Worm (Caenorhabditis elegans) whole organism, midembryonic: ENCODE results near the gene F23F1.2.

Experiments
- T22C8.4 ChIP-seq: fragments of 200-800 bp; sonication (Bioruptor generic); IDR thresholded peaks from 2 replicates; pipeline ENCODE4 v1.3.6; 2022; ENCODE audit warnings: missing genetic modification characterization, missing compliant biosample characterization
- cog-1 ChIP-seq: sonication (generic microtip); optimal IDR thresholded peaks from 2 replicates; lab custom pipeline; 2016; ENCODE audit warnings: missing genetic modification characterization, missing compliant biosample characterization
- flt-1 ChIP-seq: fragments of 200-800 bp; sonication (Bioruptor generic); IDR thresholded peaks from 2 replicates; pipeline ENCODE4 v1.3.6; 2022; ENCODE audit warnings: missing genetic modification characterization, missing compliant biosample characterization
- klf-2 ChIP-seq: fragments of 200-800 bp; sonication (Bioruptor generic); conservative IDR thresholded peaks from 2 replicates; pipeline ENCODE4 v1.3.6; 2022; ENCODE audit warnings: missing genetic modification reagents, missing genetic modification characterization, missing compliant biosample characterization
- med-1 ChIP-seq: sonication (generic microtip); optimal IDR thresholded peaks from 2 replicates; lab custom pipeline; 2017; ENCODE audit warnings: missing genetic modification characterization, mild to moderate bottlenecking, missing compliant biosample characterization, antibody characterized with exemption, missing genetic modification reagents; ENCODE audit not compliant: insufficient read depth
- tab-1 ChIP-seq: fragments of 200-800 bp; sonication (Bioruptor generic); IDR thresholded peaks from 2 replicates; pipeline ENCODE4 v1.3.6; 2022; ENCODE audit warnings: missing genetic modification characterization, missing compliant biosample characterization
- ztf-23 ChIP-seq: fragments of 200-800 bp; sonication (Bioruptor generic); IDR thresholded peaks from 2 replicates; pipeline ENCODE4 v1.3.6; 2022; ENCODE audit warnings: missing genetic modification reagents, missing genetic modification characterization, missing compliant biosample characterization
- ztf-29 ChIP-seq: fragments of 200-800 bp; sonication (Bioruptor generic); IDR thresholded peaks from 2 replicates; pipeline ENCODE4 v1.3.6; 2022; ENCODE audit warnings: missing genetic modification reagents, missing genetic modification characterization, missing compliant biosample characterization

ce11 chrII:46116-46515 is 12.1 kb downstream of the F23F1.2 start, which contains the start of gene rpt-4:
- TF ChIP-seq klf-2 (GFP tag; lab: Robert Waterston, UW) (no peak), T22C8.4 (no peak), tab-1 (GFP tag; lab: Robert Waterston, UW) (no peak), ztf-29 (GFP tag; lab: Robert Waterston, UW) (no peak), flt-1 (GFP tag; lab: Robert Waterston, UW) (no peak), med-1 (GFP tag; lab: Kevin White, UChicago) (no peak), ztf-23 (GFP tag; lab: Robert Waterston, UW) (no peak), cog-1 (tag; lab: Kevin White, UChicago) (no peak)
